Worm (Caenorhabditis elegans): Measurements from ENCODE around the gene C45G9.5.

C45G9.5 gene

DNA sequence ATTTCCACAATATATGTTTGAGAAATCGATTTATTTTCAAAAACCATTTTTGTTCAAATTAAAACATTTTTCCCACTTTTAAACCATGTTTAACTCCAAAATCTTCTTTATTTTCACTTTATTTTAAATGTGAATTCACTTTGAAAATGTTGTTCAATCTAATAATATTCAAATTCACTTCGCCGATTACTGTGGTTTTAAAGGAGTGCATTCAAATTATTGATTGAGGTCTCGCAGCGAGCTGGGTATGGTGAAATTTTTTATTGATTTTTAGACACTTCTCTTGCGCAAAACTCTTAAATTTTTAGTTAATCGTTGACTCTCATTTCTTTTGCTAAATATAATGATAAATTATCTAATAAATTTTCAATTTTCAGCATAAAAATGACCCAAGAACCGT is at the start of gene C45G9.5:
TSS of gene C45G9.5 (plus strand) at position 378 of the 400 bp plus-strand sequence.
- TF ChIP-seq gmeb-2 (tag; optimal IDR thresholded peaks at IDR 0.05) (no peak), ztf-16 (tag; optimal IDR thresholded peaks at IDR 0.05) (no peak), T23F11.4 (GFP tag; optimal IDR thresholded peaks at IDR 0.05) (no peak), ets-4 (tag; optimal IDR thresholded peaks at IDR 0.05) (no peak), ttx-3 (tag; optimal IDR thresholded peaks at IDR 0.05) (no peak), hlh-6 (tag; optimal IDR thresholded peaks at IDR 0.05) (no peak), pros-1 (tag; optimal IDR thresholded peaks at IDR 0.05) (no peak), lim-6 (tag; optimal IDR thresholded peaks at IDR 0.05) (no peak), zip-5 (tag; optimal IDR thresholded peaks at IDR 0.05) (no peak), ceh-9 (tag; optimal IDR thresholded peaks at IDR 0.05) (no peak), hlh-15 (tag; optimal IDR thresholded peaks at IDR 0.05) (no peak), rnt-1 (tag; optimal IDR thresholded peaks at IDR 0.05) (no peak), nhr-232 (tag; optimal IDR thresholded peaks at IDR 0.05) (no peak), ama-1 (optimal IDR thresholded peaks at IDR 0.05) (no peak), unc-86 (tag; optimal IDR thresholded peaks at IDR 0.05) (no peak), sox-2 (GFP tag; IDR thresholded peaks at IDR 0.05) (no peak)

DNA sequence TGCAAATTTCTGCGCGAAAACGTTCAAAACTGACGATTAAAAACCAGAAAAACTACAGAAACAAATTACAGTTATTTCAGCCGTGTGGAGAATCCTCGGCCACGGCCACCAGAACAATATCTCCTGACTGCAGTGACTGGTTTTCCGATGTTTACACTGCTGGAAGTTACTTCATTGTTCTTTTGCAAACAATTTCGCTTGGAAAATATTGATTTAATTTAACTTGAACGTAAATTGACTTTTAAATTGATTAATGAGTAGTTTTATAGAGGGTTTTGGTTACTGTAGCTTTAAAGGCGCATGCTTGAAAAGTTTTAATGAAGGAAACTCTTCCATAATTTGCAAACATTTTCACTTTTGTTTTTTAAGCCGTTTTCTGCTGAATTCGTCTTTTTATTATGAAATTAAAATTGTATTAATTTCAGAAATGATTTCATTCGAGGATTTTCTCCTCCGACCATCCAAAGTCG is 48.9 kb upstream of the C45G9.5 start, which contains the start of gene smcr-8:
TSS of gene smcr-8 (plus strand) at position 420 of the 470 bp plus-strand sequence.
- TF ChIP-seq npax-4 (tag; optimal IDR thresholded peaks at IDR 0.05) (no peak), ceh-31 (tag; optimal IDR thresholded peaks at IDR 0.05) (no peak), ceh-2 (tag; optimal IDR thresholded peaks at IDR 0.05) (peak; percentile 24), ets-4 (tag; optimal IDR thresholded peaks at IDR 0.05) (peak; percentile 73), pag-3 (tag; optimal IDR thresholded peaks at IDR 0.05; ENCODE audit: borderline replicate concordance) (no peak)

DNA sequence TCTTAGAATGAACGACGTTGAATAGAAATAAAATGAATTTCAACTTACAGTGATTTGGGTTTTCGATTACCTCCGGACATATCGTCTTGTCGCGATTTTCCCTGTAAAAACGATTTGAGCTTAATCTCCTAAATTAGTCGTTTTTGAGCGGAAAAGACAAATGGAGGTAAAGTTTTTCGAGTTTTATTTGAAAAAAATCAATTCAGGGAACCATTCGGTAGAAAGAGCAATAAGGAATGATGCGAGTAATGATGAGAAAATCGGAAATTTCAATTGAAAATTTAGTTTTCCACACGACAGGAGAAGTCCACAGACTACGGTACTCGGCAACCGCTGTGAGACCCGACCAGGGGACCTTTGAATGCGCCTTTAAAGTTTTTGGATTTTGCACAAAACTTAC is 45.7 kb upstream of the C45G9.5 start, which contains the start of gene R144.10:
TSS of gene R144.10 (minus strand) at position 101 of the 400 bp plus-strand sequence.
- no peak for TF ChIP-seq pax-1 (tag; optimal IDR thresholded peaks at IDR 0.05)
- TF ChIP-seq pqm-1 (tag; optimal IDR thresholded peaks at IDR 0.05) = no peak

DNA sequence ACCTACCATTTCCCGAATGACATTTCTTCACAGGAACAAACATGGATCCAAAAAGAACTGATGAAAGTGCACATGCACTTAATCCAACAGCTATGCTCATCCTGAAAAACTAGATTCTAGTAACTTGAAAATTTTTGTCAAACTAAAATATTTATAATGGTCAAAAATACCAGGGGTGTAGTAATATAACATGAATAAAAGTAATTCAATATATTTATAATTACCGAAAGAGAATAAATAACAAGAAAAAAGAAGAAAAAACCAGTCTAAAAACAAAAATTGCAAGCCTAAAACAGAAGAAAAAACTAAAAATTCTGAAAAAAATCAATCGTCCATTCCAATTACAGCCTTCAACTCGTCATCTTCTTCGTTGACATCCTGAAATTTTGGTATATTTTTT is 43.3 kb upstream of the C45G9.5 start, which contains the start of gene R144.6:
TSS of gene R144.6 (minus strand) at position 101 of the 400 bp plus-strand sequence.
- no peak for TF ChIP-seq ceh-2 (tag; optimal IDR thresholded peaks at IDR 0.05)
- no peak for TF ChIP-seq hlh-30 (tag; optimal IDR thresholded peaks at IDR 0.05; ENCODE audit: insufficient read depth)
- no peak for TF ChIP-seq ref-2 (tag; optimal IDR thresholded peaks at IDR 0.05)
- no peak for TF ChIP-seq madf-2 (tag; optimal IDR thresholded peaks at IDR 0.05)
- TF ChIP-seq hlh-13 (GFP tag; optimal IDR thresholded peaks at IDR 0.05) = no peak
- no peak for TF ChIP-seq che-1 (tag; optimal IDR thresholded peaks at IDR 0.05)
- TF ChIP-seq dve-1 (tag; optimal IDR thresholded peaks at IDR 0.05) = no peak
- TF ChIP-seq odd-2 (tag; optimal IDR thresholded peaks at IDR 0.05) = no peak

DNA sequence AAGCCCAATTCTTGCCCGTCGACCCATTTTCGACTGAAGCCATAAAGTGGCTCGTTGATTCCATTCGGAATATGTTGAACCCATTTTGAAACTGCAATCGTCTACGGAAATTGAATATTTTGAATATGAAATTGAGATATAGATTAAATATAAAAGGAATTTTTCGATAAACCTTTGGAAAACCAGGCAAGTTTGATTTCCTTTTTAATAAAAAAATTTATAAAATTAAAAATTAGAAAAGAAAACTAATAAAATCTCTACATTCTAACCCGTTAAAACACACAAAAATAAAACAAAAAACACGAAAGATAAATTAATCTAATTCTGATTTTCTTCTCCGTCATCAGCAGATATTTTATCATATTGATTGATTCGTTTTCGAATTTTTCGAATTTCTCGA is 41.0 kb upstream of the C45G9.5 start, which contains the start of gene R144.12:
TSS of gene R144.12 (minus strand) at position 101 of the 400 bp plus-strand sequence.
- TF ChIP-seq ceh-9 (tag; optimal IDR thresholded peaks at IDR 0.05) (no peak), pros-1 (tag; optimal IDR thresholded peaks at IDR 0.05) (no peak), tbx-7 (tag; optimal IDR thresholded peaks at IDR 0.05) (no peak), pax-1 (tag; optimal IDR thresholded peaks at IDR 0.05) (no peak), pat-9 (tag; optimal IDR thresholded peaks at IDR 0.05) (no peak), C08G9.2 (tag; optimal IDR thresholded peaks at IDR 0.05) (no peak)

DNA sequence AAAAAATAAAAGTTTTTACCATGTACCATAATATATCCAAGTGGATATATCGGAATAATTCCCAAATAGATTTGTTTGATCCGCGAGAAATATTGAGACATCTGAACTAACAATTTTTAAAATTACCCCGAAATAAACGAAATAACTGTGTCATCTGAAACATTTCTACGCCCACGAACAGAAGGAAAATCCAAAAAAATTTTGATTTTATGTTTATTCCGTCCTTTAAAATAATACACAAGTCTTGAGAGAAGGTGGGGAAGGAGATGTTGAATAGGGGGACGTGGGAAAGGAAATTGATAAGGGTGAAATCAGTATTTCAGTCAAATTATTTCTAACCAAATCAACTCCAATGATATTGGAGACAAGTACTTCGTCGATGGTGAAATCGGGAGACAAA is 39.2 kb upstream of the C45G9.5 start, which contains the start of gene R144.11:
TSS of gene R144.11 (minus strand) at position 101 of the 400 bp plus-strand sequence.
- TF ChIP-seq odd-2 (tag; optimal IDR thresholded peaks at IDR 0.05) (no peak), sox-4 (tag; optimal IDR thresholded peaks at IDR 0.05) (no peak), pha-4 (tag; optimal IDR thresholded peaks at IDR 0.05) (no peak), madf-2 (tag; optimal IDR thresholded peaks at IDR 0.05) (no peak), gmeb-2 (tag; optimal IDR thresholded peaks at IDR 0.05) (no peak), che-1 (tag; optimal IDR thresholded peaks at IDR 0.05) (no peak), syd-9 (tag; optimal IDR thresholded peaks at IDR 0.05) (no peak), hlh-13 (GFP tag; optimal IDR thresholded peaks at IDR 0.05) (no peak), K09A11.1 (tag; optimal IDR thresholded peaks at IDR 0.05; ENCODE audit: insufficient read depth) (no peak), Y22D7AL.16 (tag; optimal IDR thresholded peaks at IDR 0.05) (no peak), eyg-1 (tag; optimal IDR thresholded peaks at IDR 0.05) (no peak)
